Fruit fly (Drosophila melanogaster) whole organism, embryonic: Measurements from ENCODE around the gene Obp19d.

ENCODE experiments used
- Atf3 ChIP-seq: fragments of 200-800 bp; sonication (Bioruptor generic); optimal IDR thresholded peaks from 3 replicates; lab custom pipeline; 2016; ENCODE audit warnings: missing biosample characterization, missing genetic modification characterization
- CG1024 ChIP-seq: fragments of 200-800 bp; sonication (Bioruptor generic); IDR thresholded peaks from 2 replicates; pipeline ENCODE4 v1.3.6; 2022; ENCODE audit warnings: missing biosample characterization, missing genetic modification characterization
- CG10366 ChIP-seq: fragments of 200-800 bp; sonication (Bioruptor generic); IDR thresholded peaks from 2 replicates; pipeline ENCODE4 v1.3.6; 2022; ENCODE audit warnings: missing biosample characterization, missing genetic modification characterization
- CG13123 ChIP-seq: fragments of 200-800 bp; sonication (Bioruptor generic); optimal IDR thresholded peaks from 2 replicates; lab custom pipeline; 2016; ENCODE audit warnings: missing biosample characterization, missing genetic modification characterization
- CG13287 ChIP-seq: fragments of 200-800 bp; sonication (Bioruptor generic); IDR thresholded peaks from 2 replicates; pipeline ENCODE4 v1.3.6; 2022; ENCODE audit warnings: missing biosample characterization, missing genetic modification characterization; ENCODE audit not compliant: partially characterized antibody
- CG13424 ChIP-seq: fragments of 200-800 bp; sonication (Bioruptor generic); optimal IDR thresholded peaks from 2 replicates; lab custom pipeline; 2019; ENCODE audit warnings: missing biosample characterization, mild to moderate bottlenecking, missing genetic modification characterization, moderate library complexity
- CG14710 ChIP-seq: fragments of 200-800 bp; sonication (Bioruptor generic); optimal IDR thresholded peaks from 3 replicates; lab custom pipeline; 2019; ENCODE audit warnings: missing biosample characterization, mild to moderate bottlenecking, missing genetic modification characterization, moderate library complexity
- CG15011 ChIP-seq: fragments of 200-800 bp; sonication (Bioruptor generic); optimal IDR thresholded peaks from 3 replicates; lab custom pipeline; 2018; ENCODE audit warnings: missing biosample characterization, mild to moderate bottlenecking, missing genetic modification characterization
- CG1529 ChIP-seq: fragments of 200-800 bp; sonication (Bioruptor generic); optimal IDR thresholded peaks from 3 replicates; lab custom pipeline; 2018; ENCODE audit warnings: missing biosample characterization, missing genetic modification characterization
- CG15514 ChIP-seq: fragments of 200-800 bp; sonication (Bioruptor generic); optimal IDR thresholded peaks from 3 replicates; lab custom pipeline; 2017; ENCODE audit warnings: missing biosample characterization, missing genetic modification characterization, mild to moderate bottlenecking, moderate library complexity, missing genetic modification reagents
- CG34224 ChIP-seq: fragments of 200-800 bp; sonication (Bioruptor generic); IDR thresholded peaks from 3 replicates; pipeline ENCODE4 v1.3.6; 2022; ENCODE audit warnings: missing biosample characterization, missing genetic modification characterization; ENCODE audit not compliant: partially characterized antibody
- CG6683 ChIP-seq: fragments of 200-800 bp; sonication (Bioruptor generic); optimal IDR thresholded peaks from 2 replicates; lab custom pipeline; 2017; ENCODE audit warnings: missing biosample characterization, mild to moderate bottlenecking, missing genetic modification characterization, missing genetic modification reagents
- CG6689 ChIP-seq: fragments of 200-800 bp; sonication (Bioruptor generic); IDR thresholded peaks from 2 replicates; pipeline ENCODE4 v1.3.6; 2022; ENCODE audit warnings: missing biosample characterization, missing genetic modification characterization
- CG6765 ChIP-seq: fragments of 200-800 bp; sonication (Bioruptor generic); optimal IDR thresholded peaks from 3 replicates; lab custom pipeline; 2017; ENCODE audit warnings: missing biosample characterization, mild to moderate bottlenecking, missing genetic modification characterization
- CG6791 ChIP-seq: fragments of 200-800 bp; sonication (Bioruptor generic); IDR thresholded peaks from 3 replicates; pipeline ENCODE4 v1.3.6; 2022; ENCODE audit warnings: missing biosample characterization, missing genetic modification characterization; ENCODE audit not compliant: partially characterized antibody
- CG6813 ChIP-seq: fragments of 200-800 bp; sonication (Bioruptor generic); optimal IDR thresholded peaks from 2 replicates; lab custom pipeline; 2017; ENCODE audit warnings: missing biosample characterization, missing genetic modification characterization, mild to moderate bottlenecking, moderate library complexity, missing genetic modification reagents
- CG7357 ChIP-seq: fragments of 200-800 bp; sonication (Bioruptor generic); IDR thresholded peaks from 3 replicates; pipeline ENCODE4 v1.3.6; 2022; ENCODE audit warnings: missing biosample characterization, missing genetic modification characterization
- CG9609 ChIP-seq: fragments of 200-800 bp; sonication (Bioruptor generic); optimal IDR thresholded peaks from 3 replicates; lab custom pipeline; 2016; ENCODE audit warnings: missing biosample characterization, missing genetic modification characterization
- E2f2 ChIP-seq: fragments of 200-800 bp; sonication (Bioruptor generic); IDR thresholded peaks from 2 replicates; pipeline ENCODE4 v1.3.6; 2022; ENCODE audit warnings: missing biosample characterization, missing genetic modification characterization
- Elba2 ChIP-seq: fragments of 200-800 bp; sonication (Bioruptor generic); optimal IDR thresholded peaks from 3 replicates; lab custom pipeline; 2016; ENCODE audit warnings: missing biosample characterization, missing genetic modification characterization
- HLH54F ChIP-seq: fragments of 200-800 bp; sonication (Bioruptor generic); optimal IDR thresholded peaks from 3 replicates; lab custom pipeline; 2016; ENCODE audit warnings: missing biosample characterization, missing genetic modification characterization
- Hand ChIP-seq: fragments of 200-800 bp; sonication (Bioruptor generic); optimal IDR thresholded peaks from 2 replicates; lab custom pipeline; 2017; ENCODE audit warnings: mild to moderate bottlenecking, missing biosample characterization, missing genetic modification reagents, missing genetic modification characterization
- Hey ChIP-seq: fragments of 200-800 bp; sonication (Bioruptor generic); optimal IDR thresholded peaks from 3 replicates; lab custom pipeline; 2018; ENCODE audit warnings: missing biosample characterization, mild to moderate bottlenecking, missing genetic modification characterization
- Hmx ChIP-seq: fragments of 200-800 bp; sonication (Bioruptor generic); optimal IDR thresholded peaks from 2 replicates; lab custom pipeline; 2016; ENCODE audit warnings: missing biosample characterization, missing genetic modification characterization
- Lhr ChIP-seq: fragments of 200-800 bp; sonication (Bioruptor generic); optimal IDR thresholded peaks from 3 replicates; lab custom pipeline; 2017; ENCODE audit warnings: mild to moderate bottlenecking, missing biosample characterization, missing genetic modification reagents, missing genetic modification characterization
- NFAT ChIP-seq: fragments of 200-800 bp; sonication (Bioruptor generic); IDR thresholded peaks from 2 replicates; pipeline ENCODE4 v1.3.6; 2022; ENCODE audit warnings: missing biosample characterization, missing genetic modification characterization
- Neu2 ChIP-seq: fragments of 200-800 bp; sonication (Bioruptor generic); optimal IDR thresholded peaks from 3 replicates; lab custom pipeline; 2016; ENCODE audit warnings: missing biosample characterization, missing genetic modification characterization, borderline replicate concordance
- Oli ChIP-seq: fragments of 200-800 bp; sonication (Bioruptor generic); optimal IDR thresholded peaks from 2 replicates; lab custom pipeline; 2018; ENCODE audit warnings: missing biosample characterization, mild to moderate bottlenecking, missing genetic modification characterization, moderate library complexity
- Spps ChIP-seq: fragments of 200-800 bp; sonication (Bioruptor generic); optimal IDR thresholded peaks from 2 replicates; lab custom pipeline; 2018; ENCODE audit warnings: missing biosample characterization, mild to moderate bottlenecking, missing genetic modification characterization
- Taf1 ChIP-seq: fragments of 200-800 bp; sonication (Bioruptor generic); IDR thresholded peaks from 2 replicates; pipeline ENCODE4 v1.3.6; 2022; ENCODE audit warnings: missing biosample characterization, missing genetic modification characterization
- YL-1 ChIP-seq: fragments of 200-800 bp; sonication (Bioruptor generic); optimal IDR thresholded peaks from 3 replicates; lab custom pipeline; 2017; ENCODE audit warnings: missing biosample characterization, mild to moderate bottlenecking, missing genetic modification characterization
- amos ChIP-seq: fragments of 200-800 bp; sonication (Bioruptor generic); IDR thresholded peaks from 2 replicates; pipeline ENCODE4 v1.3.6; 2022; ENCODE audit warnings: missing biosample characterization, missing genetic modification characterization; ENCODE audit not compliant: partially characterized antibody
- ato ChIP-seq: fragments of 200-800 bp; sonication (Bioruptor generic); IDR thresholded peaks from 2 replicates; pipeline ENCODE4 v1.3.6; 2022; ENCODE audit warnings: missing biosample characterization, missing genetic modification characterization; ENCODE audit not compliant: partially characterized antibody
- bsh ChIP-seq, 2 experiments: fragments of 200-800 bp; sonication (Bioruptor generic); optimal IDR thresholded peaks; 2 replicates each; lab custom pipeline; 2017 to 2018; ENCODE audit warnings: mild to moderate bottlenecking in 2 of 2, missing biosample characterization in 2 of 2, missing genetic modification characterization in 2 of 2, moderate library complexity in 1 of 2
- ci ChIP-seq: fragments of 200-800 bp; sonication (Bioruptor generic); IDR thresholded peaks from 3 replicates; pipeline ENCODE4 v1.3.6; 2022; ENCODE audit warnings: missing biosample characterization, missing genetic modification characterization
- dati ChIP-seq: fragments of 200-800 bp; sonication (Bioruptor generic); IDR thresholded peaks from 2 replicates; pipeline ENCODE4 v1.3.6; 2022; ENCODE audit warnings: missing biosample characterization, missing genetic modification characterization
- hth ChIP-seq: fragments of >200 bp; optimal IDR thresholded peaks from 2 replicates; lab custom pipeline; 2017; ENCODE audit warnings: inconsistent platforms
- klu ChIP-seq: fragments of 200-800 bp; sonication (Bioruptor generic); IDR thresholded peaks from 2 replicates; pipeline ENCODE4 v1.3.6; 2022; ENCODE audit warnings: missing biosample characterization, missing genetic modification characterization
- lbe ChIP-seq: fragments of 200-800 bp; sonication (Bioruptor generic); optimal IDR thresholded peaks from 2 replicates; lab custom pipeline; 2016; ENCODE audit warnings: missing biosample characterization, mild to moderate bottlenecking, missing genetic modification characterization
- lola ChIP-seq, 3 experiments: fragments of >200 bp in 2 of 3; fragments of 200-800 bp in 1 of 3; sonication (Bioruptor generic) in 1 of 3; optimal IDR thresholded peaks; 2 replicates each; lab custom pipeline; 2017 to 2019; ENCODE audit warnings: missing biosample characterization in 3 of 3, missing genetic modification characterization in 3 of 3, mild to moderate bottlenecking in 1 of 3, moderate library complexity in 1 of 3
- mam ChIP-seq: fragments of 200-800 bp; sonication (Bioruptor generic); optimal IDR thresholded peaks from 3 replicates; lab custom pipeline; 2016; ENCODE audit warnings: missing biosample characterization, missing genetic modification characterization
- oc ChIP-seq: fragments of 200-800 bp; sonication (Bioruptor generic); optimal IDR thresholded peaks from 2 replicates; lab custom pipeline; 2018; ENCODE audit warnings: missing biosample characterization, mild to moderate bottlenecking, missing genetic modification characterization, moderate library complexity
- ro ChIP-seq: fragments of 200-800 bp; sonication (Bioruptor generic); IDR thresholded peaks from 2 replicates; pipeline ENCODE4 v1.3.6; 2022; ENCODE audit warnings: missing biosample characterization, missing genetic modification characterization
- sc ChIP-seq, 3 experiments: fragments of >200 bp in 2 of 3; fragments of 200-800 bp in 1 of 3; sonication (Bioruptor generic) in 1 of 3; optimal IDR thresholded peaks; 2 replicates in 2 of 3; 3 replicates in 1 of 3; lab custom pipeline; 2017; ENCODE audit warnings: mild to moderate bottlenecking in 1 of 3, missing biosample characterization in 1 of 3, missing genetic modification characterization in 1 of 3, missing genetic modification reagents in 1 of 3
- scrt ChIP-seq: fragments of 200-800 bp; sonication (Bioruptor generic); optimal IDR thresholded peaks from 2 replicates; lab custom pipeline; 2018; ENCODE audit warnings: missing biosample characterization, mild to moderate bottlenecking, missing genetic modification characterization, moderate library complexity
- sens-2 ChIP-seq: fragments of 200-800 bp; sonication (Bioruptor generic); IDR thresholded peaks from 2 replicates; pipeline ENCODE4 v1.3.6; 2022; ENCODE audit warnings: missing biosample characterization, missing genetic modification characterization
- slp2 ChIP-seq: fragments of 200-800 bp; sonication (Bioruptor generic); optimal IDR thresholded peaks from 2 replicates; lab custom pipeline; 2016; ENCODE audit warnings: missing biosample characterization, missing genetic modification characterization
- sob ChIP-seq: fragments of 200-800 bp; sonication (Bioruptor generic); IDR thresholded peaks from 2 replicates; pipeline ENCODE4 v1.3.6; 2022; ENCODE audit warnings: missing biosample characterization, missing genetic modification characterization
- tx ChIP-seq: fragments of 200-800 bp; sonication (Bioruptor generic); optimal IDR thresholded peaks from 2 replicates; lab custom pipeline; 2016; ENCODE audit warnings: missing biosample characterization, missing genetic modification characterization
- vnd ChIP-seq: fragments of 200-800 bp; sonication (Bioruptor generic); IDR thresholded peaks from 3 replicates; pipeline ENCODE4 v1.3.6; 2022; ENCODE audit warnings: missing biosample characterization, missing genetic modification characterization; ENCODE audit not compliant: partially characterized antibody
- wdn ChIP-seq: fragments of 200-800 bp; sonication (Bioruptor generic); IDR thresholded peaks from 2 replicates; pipeline ENCODE4 v1.3.6; 2022; ENCODE audit warnings: missing biosample characterization, missing genetic modification characterization

Gene Obp19d

DNA sequence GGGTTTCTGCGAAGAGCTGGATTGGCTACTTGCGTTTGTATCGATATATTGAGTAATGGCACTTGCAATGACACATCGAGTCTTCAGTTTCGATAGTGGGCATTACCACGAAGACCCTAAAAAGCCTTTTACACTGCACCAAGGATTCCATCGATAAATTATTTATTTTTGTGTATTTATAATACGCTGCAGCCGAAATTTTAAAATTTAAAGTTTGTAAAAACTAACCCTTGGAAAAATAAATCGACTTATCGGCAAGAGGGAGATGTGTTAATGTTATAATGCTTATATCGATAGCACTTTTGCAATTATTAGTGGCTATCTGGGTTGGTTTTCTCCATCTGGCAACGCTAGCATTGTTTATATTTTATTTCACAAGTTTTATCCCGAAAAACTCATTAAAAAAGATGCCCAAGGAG is 4.3 kb downstream of the Obp19d start, which contains the start of the genes Pp4-19C and cactin (continued):
- TF ChIP-seq CG14710 (tag; lab: Kevin White, UChicago) (peak; percentile 60), CG34224 (GFP tag; lab: Robert Waterston, UW) (peak; percentile 83), mam (GFP tag; lab: Kevin White, UChicago) (peak; percentile 62), wdn (GFP tag; lab: Robert Waterston, UW) (no peak), Lhr (GFP tag; lab: Kevin White, UChicago) (no peak), Elba2 (peak; percentile 30), CG6765 (GFP tag; lab: Kevin White, UChicago) (no peak), HLH54F (GFP tag; lab: Kevin White, UChicago) (no peak), CG6689 (GFP tag; lab: Robert Waterston, UW) (no peak), scrt (GFP tag; lab: Kevin White, UChicago) (no peak), Taf1 (GFP tag; lab: Robert Waterston, UW) (no peak), sob (GFP tag; lab: Robert Waterston, UW) (0 out of 2 replicates have a peak, but pooled peaks have one; percentile 25), bsh (GFP tag; optimal IDR thresholded peaks at IDR 0.05; lab: Kevin White, UChicago) (no peak), CG13424 (tag; lab: Kevin White, UChicago) (peak; percentile 7), CG6813 (GFP tag; lab: Kevin White, UChicago) (no peak), sc (optimal IDR thresholded peaks at IDR 0.05; lab: Kevin White, UChicago) (no peak), sc (GFP tag; optimal IDR thresholded peaks at IDR 0.05; lab: Kevin White, UChicago) (no peak), CG1024 (no peak), klu (GFP tag; lab: Robert Waterston, UW) (no peak), CG1529 (GFP tag; lab: Kevin White, UChicago) (no peak), sens-2 (GFP tag; lab: Robert Waterston, UW) (no peak), Hey (tag; lab: Kevin White, UChicago) (no peak), Hmx (GFP tag; lab: Kevin White, UChicago) (no peak), CG9609 (no peak), CG15514 (GFP tag; lab: Kevin White, UChicago) (peak; percentile 4), Oli (tag; lab: Kevin White, UChicago) (no peak), CG15011 (GFP tag; lab: Kevin White, UChicago) (no peak), hth (lab: Kevin White, UChicago) (no peak), CG10366 (GFP tag; lab: Robert Waterston, UW) (no peak), lbe (GFP tag; lab: Kevin White, UChicago) (peak; percentile 6), E2f2 (peak; percentile 15; the same call in 1 of the 2 replicates), ci (GFP tag; lab: Robert Waterston, UW) (no peak), NFAT (GFP tag; lab: Robert Waterston, UW) (no peak), CG7357 (GFP tag; lab: Robert Waterston, UW) (peak; percentile 57; the same call in 1 of the 3 replicates), Atf3 (GFP tag; lab: Kevin White, UChicago) (no peak), CG6683 (GFP tag; lab: Kevin White, UChicago) (no peak), YL-1 (GFP tag; lab: Kevin White, UChicago) (peak; percentile 79), CG13123 (no peak), CG13287 (GFP tag; lab: Robert Waterston, UW) (peak; percentile 86), CG6791 (peak; percentile 83)
- TF ChIP-seq, all 482 proteins: peak for 116

DNA sequence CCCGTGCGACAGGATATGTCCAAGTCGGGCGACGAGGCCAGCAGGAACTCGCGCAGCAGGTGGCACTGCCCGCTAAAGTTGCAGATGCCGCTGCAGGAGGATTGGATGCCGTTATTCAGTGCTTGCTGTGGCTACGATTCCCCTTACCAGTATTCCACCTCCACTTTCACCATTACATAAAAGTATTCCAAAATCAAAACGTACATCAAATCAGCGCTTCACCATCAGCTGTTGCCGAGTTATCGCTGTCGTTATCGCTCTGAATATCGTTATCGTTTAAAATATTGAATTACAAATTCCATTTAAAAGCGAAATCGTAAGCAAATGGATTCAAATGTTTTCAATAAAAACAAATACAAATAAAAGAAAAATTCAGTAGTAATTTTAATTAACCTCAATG is 7.4 kb downstream of the Obp19d start, which contains the start of gene CG15456:
CG15456 (minus strand) TSS at position 225 of the 400 bp plus-strand sequence.
- TF ChIP-seq amos (GFP tag; lab: Robert Waterston, UW) (peak; percentile 44; the same call in 1 of the 2 replicates), Hand (GFP tag; lab: Kevin White, UChicago) (no peak), ato (GFP tag; lab: Robert Waterston, UW) (peak; percentile 88), tx (GFP tag; lab: Kevin White, UChicago) (no peak), dati (GFP tag; lab: Robert Waterston, UW) (no peak), vnd (GFP tag; lab: Robert Waterston, UW) (peak; percentile 59; the same call in 2 of the 3 replicates), slp2 (GFP tag; lab: Kevin White, UChicago) (no peak), Spps (no peak), oc (tag; lab: Kevin White, UChicago) (no peak), lola (GFP tag; optimal IDR thresholded peaks at IDR 0.05; lab: Kevin White, UChicago) (no peak), ro (no peak), Neu2 (GFP tag; lab: Kevin White, UChicago) (no peak)
